Worm (Caenorhabditis elegans): ENCODE data around the gene C33G3.6.

C33G3.6 gene

DNA sequence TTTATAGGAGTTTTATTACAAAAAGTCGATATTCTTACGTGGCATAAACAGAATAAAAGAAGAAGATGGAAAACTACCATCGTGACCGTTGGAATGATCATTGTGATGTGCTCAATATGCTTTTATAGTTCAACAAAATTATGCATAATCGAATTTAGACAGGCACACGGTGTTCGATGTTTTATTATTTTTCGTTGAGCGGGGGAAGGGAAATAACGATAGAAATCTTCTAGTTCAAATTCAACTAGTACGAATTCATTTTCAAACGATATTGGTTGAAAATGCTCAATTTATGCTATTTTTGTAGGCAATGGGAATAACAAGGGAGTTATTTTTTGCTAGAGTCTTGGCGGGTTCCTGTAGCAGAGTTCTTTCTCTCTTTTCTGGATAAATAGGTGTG is 5.6 kb downstream of the C33G3.6 start, which contains the start of gene C33G3.5:
C33G3.5 (minus strand) TSS at position 101 of the 400 bp plus-strand sequence.
- no peak for TF ChIP-seq mdt-29 (GFP tag; IDR thresholded peaks at IDR 0.05)

DNA sequence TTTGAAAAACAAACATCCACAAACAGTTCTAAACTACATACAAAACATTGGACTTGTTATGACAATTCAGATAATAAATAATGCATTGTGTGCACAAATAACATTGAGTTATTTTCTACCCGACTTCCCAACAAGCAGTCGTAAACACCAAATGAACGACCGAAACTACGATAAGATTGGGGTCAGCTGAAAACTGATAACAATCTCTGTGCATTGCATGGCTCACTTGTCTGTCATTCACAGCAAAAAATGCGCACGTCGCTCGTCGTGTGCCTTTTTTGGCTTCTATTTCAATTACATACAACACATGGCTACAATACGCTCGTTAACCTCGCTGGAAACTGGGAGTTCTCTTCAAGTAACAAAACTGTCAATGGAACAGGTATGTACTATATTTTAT is 13.2 kb downstream of the C33G3.6 start, which contains the start of gene C33G3.4:
C33G3.4 (plus strand) TSS at position 213 of the 400 bp plus-strand sequence.
- TF ChIP-seq fkh-10 (GFP tag; optimal IDR thresholded peaks at IDR 0.05) = no peak
- peak; percentile 95 for TF ChIP-seq dmd-6 (GFP tag; IDR thresholded peaks at IDR 0.05)
- TF ChIP-seq dve-1 (tag; optimal IDR thresholded peaks at IDR 0.05; ENCODE audit: insufficient read depth) = peak; percentile 76
- no peak for TF ChIP-seq mdl-1 (tag; optimal IDR thresholded peaks at IDR 0.05)
- peak; percentile 75 for TF ChIP-seq ceh-20 (GFP tag; IDR thresholded peaks at IDR 0.05)
- no peak for TF ChIP-seq T26A8.4 (GFP tag; IDR thresholded peaks at IDR 0.05)
- TF ChIP-seq nhr-237 (tag; optimal IDR thresholded peaks at IDR 0.05) = no peak
- peak; percentile 95 for TF ChIP-seq php-3 (GFP tag; IDR thresholded peaks at IDR 0.05)
- TF ChIP-seq hlh-11 (tag; optimal IDR thresholded peaks at IDR 0.05) = peak; percentile 94
- TF ChIP-seq madf-9 (GFP tag; conservative IDR thresholded peaks at IDR 0.05) = no peak
- peak; percentile 92 for TF ChIP-seq tra-1 (GFP tag; IDR thresholded peaks at IDR 0.05)
- TF ChIP-seq ceh-82 (tag; optimal IDR thresholded peaks at IDR 0.05) = no peak
- TF ChIP-seq egl-27 (tag; optimal IDR thresholded peaks at IDR 0.05) = no peak
- TF ChIP-seq spr-3 (GFP tag; optimal IDR thresholded peaks at IDR 0.05) = no peak
- peak; percentile 64 for TF ChIP-seq mxl-3 (GFP tag; optimal IDR thresholded peaks at IDR 0.05)
- TF ChIP-seq pqm-1 (tag; optimal IDR thresholded peaks at IDR 0.05) = peak; percentile 86
- no peak for TF ChIP-seq set-16 (GFP tag; IDR thresholded peaks at IDR 0.05)
- TF ChIP-seq zip-11 (GFP tag; IDR thresholded peaks at IDR 0.05) = no peak
- peak; percentile 93; the same call in 1 of the 2 replicates for TF ChIP-seq nhr-41 (GFP tag; IDR thresholded peaks at IDR 0.05)
- TF ChIP-seq zfp-3 (GFP tag; conservative IDR thresholded peaks at IDR 0.05) = no peak
- no peak for TF ChIP-seq lin-38 (GFP tag; IDR thresholded peaks at IDR 0.05)
- no peak for TF ChIP-seq lim-7 (GFP tag; IDR thresholded peaks at IDR 0.05)
- TF ChIP-seq nhr-28 (tag; optimal IDR thresholded peaks at IDR 0.05) = peak; percentile 89
- peak; percentile 41 for TF ChIP-seq nhr-77 (tag; optimal IDR thresholded peaks at IDR 0.05)
- TF ChIP-seq daf-16 (GFP tag; optimal IDR thresholded peaks at IDR 0.05) = peak in 1 of 2 experiments; percentile 32
- TF ChIP-seq daf-16 (tag; optimal IDR thresholded peaks at IDR 0.05) = peak; percentile 98
- no peak for TF ChIP-seq dpl-1 (GFP tag; optimal IDR thresholded peaks at IDR 0.05)
- no peak for TF ChIP-seq aha-1 (tag)
- TF ChIP-seq nhr-48 (tag; optimal IDR thresholded peaks at IDR 0.05) = peak; percentile 53
- TF ChIP-seq nhr-102 (tag; optimal IDR thresholded peaks at IDR 0.05) = peak; percentile 60
- TF ChIP-seq saeg-2 (GFP tag; IDR thresholded peaks at IDR 0.05) = 0 out of 2 replicates have a peak, but pooled peaks have one; percentile 45

DNA sequence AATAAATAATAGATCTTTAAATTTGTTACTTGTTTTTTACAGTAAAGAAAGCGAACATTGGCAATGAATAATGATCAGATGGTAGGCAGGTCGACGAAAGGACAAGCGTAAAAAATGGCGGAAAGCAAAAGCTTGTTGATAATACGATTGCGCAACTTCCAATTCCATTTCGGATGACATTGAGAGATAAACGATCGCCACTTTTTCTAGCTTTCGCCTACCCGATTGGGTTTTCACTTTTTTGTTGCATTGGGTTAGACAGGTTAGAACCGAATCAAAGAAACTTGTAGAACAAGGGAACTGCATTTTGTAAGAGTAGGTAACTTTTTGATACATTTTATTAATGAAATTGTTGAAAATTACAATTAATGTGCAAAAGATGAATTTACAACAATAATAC is 14.6 kb downstream of the C33G3.6 start:
- TF ChIP-seq lsy-2 (tag; optimal IDR thresholded peaks at IDR 0.05) (no peak), daf-16 (GFP tag; optimal IDR thresholded peaks at IDR 0.05) (no peak), daf-16 (tag; optimal IDR thresholded peaks at IDR 0.05) (no peak), skn-1 (tag; optimal IDR thresholded peaks at IDR 0.05) (no peak), snpc-1.2 (GFP tag; IDR thresholded peaks at IDR 0.05) (no peak), F44E2.7 (GFP tag; IDR thresholded peaks at IDR 0.05) (no peak), fos-1 (tag; optimal IDR thresholded peaks at IDR 0.05) (no peak), hmg-1.1 (GFP tag; IDR thresholded peaks at IDR 0.05) (no peak), lin-29 (GFP tag; IDR thresholded peaks at IDR 0.05) (no peak), tag-97 (GFP tag; IDR thresholded peaks at IDR 0.05) (no peak), arid-1 (GFP tag; conservative IDR thresholded peaks at IDR 0.05) (no peak)

Data from whole organism, L4 larva.